Fruit fly (Drosophila melanogaster) S2 (cell line): ENCODE results near the gene CG5399.

Experiments used
- CG8478 ChIP-seq: fragments of >200 bp; optimal IDR thresholded peaks from 2 replicates; lab custom pipeline; 2018
- CTCF ChIP-seq, 2 experiments: fragments of >200 bp; optimal IDR thresholded peaks; 2 replicates each; lab custom pipeline; 2018

Gene CG5399

DNA sequence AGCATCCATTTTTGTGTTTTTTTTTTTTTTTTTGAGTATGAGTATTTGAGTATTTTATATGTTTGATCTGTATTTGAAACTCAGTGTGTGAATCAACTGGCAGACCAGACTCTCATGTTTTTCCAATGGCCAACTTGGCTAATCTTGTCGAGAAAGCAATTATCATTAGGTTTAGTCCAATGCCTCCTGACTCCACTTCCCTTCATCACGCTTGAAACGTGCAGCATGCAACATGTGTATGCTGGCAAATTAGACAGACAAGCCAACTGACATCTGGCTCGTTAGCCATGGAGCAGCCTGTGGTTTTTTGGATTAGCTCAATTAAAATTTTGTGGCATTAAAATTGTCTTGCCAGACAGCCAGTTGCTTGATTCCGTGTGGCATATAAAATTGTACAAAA is 21.4 kb downstream of the CG5399 start, which contains the start of gene CG31294:
TSS of gene CG31294 (minus strand) at position 101 of the 400 bp plus-strand sequence.
- TF ChIP-seq CTCF (optimal IDR thresholded peaks at IDR 0.05; lab: Kevin White, UChicago), result no peak
- TF ChIP-seq CG8478 (lab: Kevin White, UChicago), result no peak

DNA sequence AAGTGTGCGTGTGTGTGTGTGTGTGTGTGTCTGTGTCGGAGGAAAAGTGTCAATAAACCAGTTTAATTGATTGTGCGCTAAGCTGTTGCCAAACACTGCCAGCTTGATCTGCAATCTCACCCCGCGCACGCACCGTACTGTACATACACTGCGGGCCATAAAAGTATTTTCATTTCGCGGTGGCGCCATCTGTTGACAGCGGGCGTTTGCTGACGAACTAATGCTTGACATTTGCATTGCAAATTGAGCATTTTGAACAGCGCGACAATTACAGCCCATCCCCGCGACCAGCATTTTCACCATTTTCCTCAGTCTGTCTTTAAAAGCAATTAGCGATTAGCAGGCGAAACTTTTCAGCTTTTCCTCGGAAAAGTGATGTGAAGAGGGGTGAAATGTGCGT is 35.6 kb downstream of the CG5399 start:
- TF ChIP-seq CG8478 (lab: Kevin White, UChicago), result no peak
- TF ChIP-seq CTCF (optimal IDR thresholded peaks at IDR 0.05; lab: Kevin White, UChicago), result peak; percentile 80 to 86

DNA sequence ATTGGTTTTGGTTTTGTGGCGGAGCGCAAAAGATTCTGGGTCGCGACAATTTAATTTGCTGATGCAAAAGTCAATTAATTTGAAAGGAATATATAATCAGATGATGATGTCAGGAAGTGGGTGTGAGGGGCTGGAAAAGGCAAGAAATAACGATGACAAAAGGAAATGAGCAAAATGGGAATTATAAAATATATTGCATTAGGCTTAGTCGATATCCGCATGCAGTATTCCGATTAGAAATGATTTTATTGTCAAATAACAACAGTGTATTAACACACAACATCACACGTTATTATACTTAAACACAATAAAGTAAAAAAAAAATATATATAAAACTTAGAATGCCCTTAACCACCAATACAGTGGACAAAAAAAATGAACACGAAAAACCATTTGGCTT is 36.4 kb downstream of the CG5399 start, which contains the start of gene CG34274:
TSS of gene CG34274 (plus strand) at position 301 of the 400 bp plus-strand sequence.
- no peak for TF ChIP-seq CG8478 (lab: Kevin White, UChicago)
- TF ChIP-seq CTCF (optimal IDR thresholded peaks at IDR 0.05; lab: Kevin White, UChicago), result no peak

- TF ChIP-seq CTCF (optimal IDR thresholded peaks at IDR 0.05; lab: Kevin White, UChicago), result no peak
- no peak for TF ChIP-seq CG8478 (lab: Kevin White, UChicago)
These were observed 49.3 kb downstream of the CG5399 start, which contains the start of gene CG4520 for dm6 chr3R:15744354-15744753. TSS of gene CG4520 (plus strand) at chr3R:15744654.
